Fruit fly (Drosophila melanogaster): ENCODE data around the gene CG31975.
A peak's percentile ranks its signal among the peaks of the same experiment; 100 is the strongest.

Gene CG31975

DNA sequence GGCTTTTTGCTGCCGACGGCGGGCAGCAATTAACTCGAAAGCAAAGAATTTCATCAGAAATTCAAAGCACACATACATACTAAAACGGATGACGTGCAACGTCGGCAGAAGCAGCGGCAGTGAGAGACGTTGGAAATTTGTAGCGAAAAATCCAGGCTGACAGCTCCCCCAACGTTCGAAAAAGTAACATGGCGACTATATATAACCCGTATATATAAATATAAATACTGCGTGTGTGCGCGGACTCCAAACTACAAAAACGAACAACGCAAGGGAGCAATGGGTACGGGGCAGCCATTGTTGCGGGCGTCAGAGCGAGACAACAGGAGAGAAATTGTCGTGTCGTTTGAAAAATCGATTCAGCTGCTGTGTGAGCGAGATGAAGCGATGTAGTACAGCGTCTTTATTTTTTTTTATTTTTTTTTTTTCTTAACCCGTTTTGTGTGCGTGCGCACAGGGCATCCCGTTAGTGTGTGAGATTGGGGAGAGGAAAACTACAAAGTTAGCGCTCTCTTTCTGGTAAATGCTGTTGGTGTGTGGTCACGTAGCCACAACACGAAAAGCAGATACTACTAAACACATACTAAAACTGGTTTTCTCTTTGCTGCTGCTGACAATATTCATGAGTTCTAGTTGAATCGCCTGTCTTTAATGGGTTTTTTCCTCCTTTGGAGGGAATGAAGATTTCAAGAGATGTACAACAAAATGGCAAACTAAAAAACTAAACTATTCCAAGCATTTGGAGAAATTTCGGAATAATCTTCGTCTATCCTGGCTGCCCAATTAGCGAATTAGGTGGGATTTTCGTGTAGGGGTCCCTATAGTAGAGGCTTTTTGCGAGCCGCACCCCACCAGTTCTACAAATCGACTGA is 20.0 kb upstream of the CG31975 start:
- peak; percentile 91 for TF ChIP-seq CG17801 (GFP tag; optimal IDR thresholded peaks at IDR 0.05; ENCODE audit: partially characterized antibody)

DNA sequence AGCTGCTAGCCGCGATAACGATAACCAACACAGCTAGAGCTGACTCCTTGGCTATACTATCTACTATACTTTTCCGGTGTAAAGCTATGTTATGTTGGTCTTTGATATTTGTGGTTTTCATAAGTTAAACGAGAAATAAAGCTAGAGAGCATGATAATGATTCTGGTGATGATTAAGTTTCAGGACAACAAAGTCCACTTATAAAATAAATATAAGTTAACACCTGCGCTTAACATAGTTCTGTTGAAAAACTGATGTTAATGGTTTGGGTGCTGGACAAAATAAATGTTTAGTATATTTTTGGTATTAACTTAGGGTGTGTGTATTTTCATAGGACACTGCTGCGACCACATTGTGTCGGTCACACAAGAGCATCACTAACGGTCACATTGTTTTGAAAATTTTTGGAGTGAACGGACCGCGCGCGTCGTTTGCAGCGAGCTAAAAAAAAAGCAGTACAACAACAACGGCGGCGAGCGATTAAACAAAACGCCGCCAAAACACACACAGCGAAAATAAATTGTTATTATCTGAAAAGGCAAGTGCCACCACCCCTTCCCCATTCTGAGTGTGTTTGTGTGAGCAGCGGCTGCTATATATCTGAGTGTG is 18.0 kb upstream of the CG31975 start, which contains the start of the genes CG33635 and spen:
TSS of gene CG33635 (minus strand) at position 16 of the 609 bp plus-strand sequence.
TSS of gene spen (plus strand) at position 384 of the 609 bp plus-strand sequence.
- TF ChIP-seq CG17801 (GFP tag; optimal IDR thresholded peaks at IDR 0.05; ENCODE audit: partially characterized antibody): peak; percentile 72

DNA sequence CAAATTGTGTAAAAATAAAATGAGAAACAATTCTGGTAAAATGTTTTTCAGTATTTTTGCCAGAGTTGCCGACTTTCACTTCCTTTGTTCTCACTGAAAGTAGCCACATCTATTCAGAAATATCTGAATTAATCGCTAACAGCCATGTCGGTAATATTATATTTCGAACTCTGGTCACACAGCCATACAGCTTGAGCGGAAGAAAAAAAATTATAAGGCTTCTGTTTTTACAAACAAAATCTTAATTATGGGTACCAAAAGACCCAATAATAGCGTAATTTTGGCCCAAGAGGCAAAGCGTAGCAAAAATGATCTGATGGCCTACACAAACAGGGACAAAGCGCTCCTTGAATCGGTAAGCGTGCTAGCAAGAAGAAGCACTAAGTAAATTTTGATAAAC is 15.2 kb upstream of the CG31975 start, which contains the start of gene CG3436:
TSS of gene CG3436 (plus strand) at position 36 of the 400 bp plus-strand sequence.
- TF ChIP-seq CG17801 (GFP tag; optimal IDR thresholded peaks at IDR 0.05; ENCODE audit: partially characterized antibody): peak; percentile 42

DNA sequence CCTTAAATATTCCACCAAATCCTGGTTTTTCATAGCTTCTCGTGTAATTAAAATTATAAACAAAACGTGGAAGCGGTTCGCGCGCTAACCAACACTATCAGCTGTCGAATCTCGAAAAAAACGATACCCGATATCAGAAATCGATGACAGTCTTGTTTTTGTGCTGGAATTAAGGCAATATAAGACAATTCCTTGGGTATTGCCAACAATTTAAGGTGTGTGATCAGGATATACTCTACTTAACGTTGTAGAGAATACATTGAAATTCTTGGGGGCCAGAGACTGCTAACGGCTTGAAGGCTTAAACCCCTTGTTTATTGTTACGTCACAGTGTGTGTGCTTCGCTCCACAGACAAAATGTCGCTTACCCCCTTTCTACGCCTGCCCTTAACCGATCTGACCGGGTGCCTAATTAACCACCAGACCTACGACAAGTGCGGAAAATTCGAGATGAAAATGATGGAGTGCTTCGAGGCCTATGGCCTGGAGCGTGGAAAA is 14.5 kb upstream of the CG31975 start, which contains the start of gene Pus10:
TSS of gene Pus10 (minus strand) at position 91 of the 498 bp plus-strand sequence.
- no peak for TF ChIP-seq CG17801 (GFP tag; optimal IDR thresholded peaks at IDR 0.05; ENCODE audit: partially characterized antibody)

DNA sequence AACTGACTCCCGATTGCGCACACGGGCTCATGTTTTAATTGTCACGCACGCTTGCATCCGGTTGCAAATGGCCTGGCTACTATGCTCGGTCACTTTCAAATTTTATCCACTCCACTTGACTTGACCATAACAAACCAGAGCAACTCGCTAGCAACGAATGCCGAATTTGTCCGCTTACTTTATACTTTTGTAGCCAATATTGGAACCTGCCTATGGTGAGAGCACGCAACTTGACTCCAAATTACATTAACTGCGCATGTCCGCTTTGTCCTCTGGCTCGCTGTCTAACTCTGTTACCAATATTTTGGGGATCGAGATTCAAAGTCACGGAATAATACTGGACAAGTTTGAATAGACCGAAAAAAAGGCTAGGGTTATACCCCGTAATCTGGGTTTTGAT is 12.3 kb upstream of the CG31975 start, which contains the start of gene CG42399:
TSS of gene CG42399 (minus strand) at position 159 of the 400 bp plus-strand sequence.
- TF ChIP-seq CG17801 (GFP tag; optimal IDR thresholded peaks at IDR 0.05; ENCODE audit: partially characterized antibody): no peak

DNA sequence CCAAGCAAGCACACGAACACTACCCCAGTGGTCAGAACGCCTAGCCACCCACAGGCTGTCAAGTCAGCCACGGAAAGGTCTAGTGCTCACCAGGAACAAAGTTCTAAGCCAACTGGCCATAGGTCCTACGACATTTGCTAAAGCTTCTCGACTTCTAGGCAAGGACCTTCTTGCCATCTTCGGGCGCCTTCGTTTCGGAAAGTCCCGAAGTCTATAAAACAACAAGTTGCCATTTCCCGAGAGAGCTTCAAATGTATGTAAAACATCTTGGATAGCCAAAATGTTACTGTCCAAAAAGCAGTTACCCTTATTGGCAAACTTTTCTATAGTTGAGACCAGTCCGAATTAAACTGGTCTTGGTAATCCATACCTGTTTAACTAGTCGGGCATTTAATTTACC is 5.7 kb upstream of the CG31975 start:
- TF ChIP-seq CG17801 (GFP tag; optimal IDR thresholded peaks at IDR 0.05; ENCODE audit: partially characterized antibody): no peak

DNA sequence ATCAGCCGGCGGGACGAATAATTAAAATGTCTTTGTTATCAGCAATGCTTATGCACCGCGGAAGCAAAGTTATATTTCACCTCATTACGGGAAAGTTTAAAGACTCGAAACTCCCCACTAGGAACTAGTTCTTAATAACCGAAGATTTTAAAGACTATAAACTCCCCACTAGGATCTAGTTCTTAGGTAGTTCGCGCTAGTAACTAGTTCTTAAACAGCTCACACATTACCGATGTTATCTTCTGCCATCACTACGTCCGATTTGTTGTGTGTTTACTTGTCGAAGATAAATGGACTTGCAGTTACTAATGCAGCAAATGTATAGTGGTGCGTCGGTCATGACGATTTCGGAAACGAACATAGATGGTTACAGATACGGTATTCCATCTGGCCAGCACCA is 2.3 kb upstream of the CG31975 start, which contains the start of the genes CG31974 and CG11454:
TSS of gene CG31974 (minus strand) at position 4 of the 400 bp plus-strand sequence.
TSS of gene CG11454 (plus strand) at position 236 of the 400 bp plus-strand sequence.
- TF ChIP-seq CG17801 (GFP tag; optimal IDR thresholded peaks at IDR 0.05; ENCODE audit: partially characterized antibody): no peak

DNA sequence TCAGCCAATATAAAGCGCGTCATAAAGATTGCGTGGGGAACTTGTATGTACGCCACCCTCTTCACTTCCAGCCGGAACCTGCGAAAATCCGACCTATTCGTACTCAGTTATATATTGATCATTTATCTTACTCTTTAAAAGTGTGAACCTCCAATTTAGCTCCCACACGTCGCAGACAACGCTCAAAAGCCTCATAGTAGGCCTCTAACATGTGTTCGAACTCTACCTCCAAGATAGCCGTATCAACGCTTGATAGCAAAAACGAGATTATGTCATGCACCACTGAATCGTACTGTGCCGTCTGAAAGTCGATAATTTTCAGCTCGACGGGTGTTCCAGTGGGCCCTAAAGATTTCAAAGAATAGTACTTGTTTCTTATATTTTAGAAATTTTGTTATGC is 1.2 kb downstream of the CG31975 start:
- no peak for TF ChIP-seq CG17801 (GFP tag; optimal IDR thresholded peaks at IDR 0.05; ENCODE audit: partially characterized antibody)

DNA sequence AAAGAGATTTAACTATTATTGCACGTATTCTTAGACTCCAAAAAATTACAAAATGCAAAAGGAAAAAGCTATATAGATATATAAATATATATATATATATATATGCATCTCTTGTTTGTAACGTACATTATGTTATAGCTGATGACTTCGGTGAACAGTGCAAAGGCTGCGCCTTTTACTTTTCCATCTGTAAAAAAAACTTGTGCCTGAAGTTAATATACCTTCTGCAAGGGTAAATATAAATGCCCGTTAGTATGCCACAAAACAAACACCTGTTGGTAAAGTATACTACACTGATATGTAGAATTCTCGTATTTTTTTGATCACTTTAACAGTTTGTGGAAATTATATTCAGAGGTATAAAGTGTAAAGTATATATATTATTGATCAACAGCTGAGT is 2.7 kb downstream of the CG31975 start:
- no peak for TF ChIP-seq CG17801 (GFP tag; optimal IDR thresholded peaks at IDR 0.05; ENCODE audit: partially characterized antibody)

DNA sequence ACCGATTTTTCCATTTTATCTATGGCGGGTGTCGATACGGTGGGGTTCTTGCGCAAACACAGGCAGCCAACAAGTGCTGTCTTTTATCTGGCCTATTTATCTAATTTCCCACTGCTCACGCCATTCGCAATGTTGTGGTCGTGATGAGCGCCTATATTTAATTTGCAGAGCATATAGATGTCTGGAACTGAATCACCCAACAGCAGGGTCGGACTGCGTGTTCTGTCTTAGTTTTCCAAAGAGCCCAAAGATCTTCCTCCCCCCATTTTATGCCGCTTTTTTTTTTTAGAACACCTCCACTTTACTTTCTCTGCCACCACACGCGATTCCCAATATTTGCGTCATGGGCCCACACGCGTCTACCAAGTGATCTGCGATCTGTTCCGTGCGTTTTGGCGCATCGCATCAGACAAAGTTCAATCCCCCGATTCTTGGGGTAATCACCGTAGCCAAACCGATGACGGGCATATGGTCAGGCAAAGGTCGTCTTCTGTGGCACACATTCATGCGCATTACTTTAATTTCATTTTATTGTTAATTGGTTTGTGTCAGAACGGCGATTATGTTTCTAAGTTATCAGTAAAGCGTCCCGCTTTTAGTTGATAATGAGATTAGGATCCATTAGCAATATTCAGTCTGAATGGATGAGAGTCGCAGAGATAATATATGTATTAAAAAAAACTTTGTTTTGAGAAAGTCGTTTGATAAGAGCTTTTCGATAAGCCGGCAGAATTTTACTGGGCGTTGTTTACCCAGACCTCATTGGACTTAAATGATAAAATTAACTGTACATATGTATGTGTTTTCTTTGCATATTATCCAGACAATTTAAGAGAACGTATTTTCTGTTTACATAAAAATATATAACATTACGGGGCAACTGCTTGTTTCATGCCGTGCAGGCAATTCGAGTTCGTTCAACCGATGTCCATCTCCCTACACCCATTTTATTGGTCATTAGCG is 3.8 kb downstream of the CG31975 start:
- TF ChIP-seq CG17801 (GFP tag; optimal IDR thresholded peaks at IDR 0.05; ENCODE audit: partially characterized antibody): no peak

DNA sequence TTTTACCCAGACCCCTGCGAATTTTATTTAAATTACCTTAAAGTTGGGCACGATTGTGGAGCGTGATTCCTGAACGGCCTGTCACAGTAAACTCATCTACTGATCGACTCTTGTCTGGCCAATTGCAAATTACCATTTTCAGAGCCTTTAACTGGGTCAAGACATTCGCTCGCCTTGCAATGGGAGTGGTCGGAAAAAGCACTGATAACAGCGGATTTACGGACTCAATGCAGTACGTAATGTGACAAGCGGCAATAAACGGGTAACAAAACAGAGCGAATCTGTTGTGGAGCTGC is 4.7 kb downstream of the CG31975 start:
- TF ChIP-seq CG17801 (GFP tag; optimal IDR thresholded peaks at IDR 0.05; ENCODE audit: partially characterized antibody): no peak

DNA sequence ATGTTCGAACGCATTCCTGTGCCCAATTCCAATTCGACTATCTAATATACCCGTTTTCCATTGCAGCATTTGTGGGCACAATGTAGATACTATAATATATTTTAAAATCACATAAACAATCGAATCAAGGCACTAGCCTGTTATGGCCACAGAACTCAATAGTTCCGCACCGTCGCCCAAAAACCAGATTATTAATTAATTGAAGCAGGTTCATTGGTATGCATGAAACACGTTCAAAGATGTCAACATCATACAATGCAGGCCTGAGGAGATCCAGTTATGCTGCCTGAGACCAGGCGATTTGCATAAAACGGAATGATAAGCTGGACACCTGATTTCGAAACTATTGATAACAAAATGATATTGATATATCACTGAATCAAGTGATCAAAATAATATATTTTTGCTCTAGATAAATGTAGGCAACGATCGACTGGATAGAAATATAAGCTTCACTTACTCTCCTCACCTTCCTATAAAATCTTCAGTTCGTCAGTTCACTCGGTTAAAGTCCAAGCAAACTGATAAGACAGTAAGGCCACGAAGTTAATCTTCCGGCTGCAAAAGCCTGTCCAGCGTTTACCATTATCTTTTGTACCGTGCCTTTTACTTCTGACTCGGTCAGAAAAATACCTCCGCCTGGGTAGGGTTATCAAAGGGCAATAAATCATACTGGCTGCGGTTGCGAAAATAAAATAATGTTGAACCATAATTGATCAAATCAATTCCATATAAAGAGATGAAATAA is 5.2 kb downstream of the CG31975 start:
- TF ChIP-seq CG17801 (GFP tag; optimal IDR thresholded peaks at IDR 0.05; ENCODE audit: partially characterized antibody): no peak

DNA sequence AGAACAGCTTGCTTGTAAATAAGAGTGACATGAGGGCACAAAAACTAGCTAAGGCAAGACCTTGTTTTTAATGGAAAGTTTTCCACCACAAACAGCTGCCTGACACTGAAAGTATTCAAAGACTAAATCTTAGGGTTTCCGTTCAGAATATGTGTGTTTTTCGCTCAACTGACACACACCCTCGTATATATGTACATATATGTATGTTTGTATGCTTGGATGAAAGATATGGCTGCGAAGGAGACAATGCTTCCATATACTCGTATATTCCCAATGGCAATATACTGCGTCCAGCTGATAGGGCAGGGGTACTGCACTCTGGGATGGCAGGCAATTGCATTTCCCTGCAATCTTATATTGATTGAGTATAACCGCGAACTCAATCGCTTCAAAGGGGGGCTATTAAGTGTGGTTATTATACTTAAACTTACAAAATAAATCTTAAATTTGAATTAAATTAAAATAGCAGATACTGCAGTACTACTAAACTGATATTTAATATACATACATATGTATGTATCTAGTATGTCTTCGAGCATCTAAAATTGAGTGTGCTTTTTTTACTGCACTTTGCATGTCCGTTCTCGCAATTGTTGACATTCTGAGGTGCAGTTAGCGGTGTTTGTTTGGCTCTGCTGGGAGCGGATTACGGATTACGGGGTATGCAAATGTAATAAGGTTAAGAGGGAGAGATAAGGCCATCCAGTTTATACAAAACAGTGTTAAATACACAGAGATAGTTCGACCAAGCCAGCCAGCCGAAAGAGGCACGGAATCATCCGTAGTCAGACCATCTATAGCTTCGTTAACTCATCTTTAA is 6.0 kb downstream of the CG31975 start:
- TF ChIP-seq CG17801 (GFP tag; optimal IDR thresholded peaks at IDR 0.05; ENCODE audit: partially characterized antibody): no peak
